Worm (Caenorhabditis elegans) whole organism, L1 larva: ENCODE results near the gene chil-3.

Source experiments
- ama-1 ChIP-seq: fragments of 150-350 bp; optimal IDR thresholded peaks from 2 replicates; lab custom pipeline; 2014
- skn-1 ChIP-seq: fragments of 150-350 bp; optimal IDR thresholded peaks from 2 replicates; lab custom pipeline; 2014; ENCODE audit warnings: missing biosample characterization, missing genetic modification characterization
- unc-62 ChIP-seq: fragments of 150-350 bp; optimal IDR thresholded peaks from 2 replicates; lab custom pipeline; 2014; ENCODE audit warnings: missing biosample characterization, missing genetic modification reagents, missing genetic modification characterization

DNA sequence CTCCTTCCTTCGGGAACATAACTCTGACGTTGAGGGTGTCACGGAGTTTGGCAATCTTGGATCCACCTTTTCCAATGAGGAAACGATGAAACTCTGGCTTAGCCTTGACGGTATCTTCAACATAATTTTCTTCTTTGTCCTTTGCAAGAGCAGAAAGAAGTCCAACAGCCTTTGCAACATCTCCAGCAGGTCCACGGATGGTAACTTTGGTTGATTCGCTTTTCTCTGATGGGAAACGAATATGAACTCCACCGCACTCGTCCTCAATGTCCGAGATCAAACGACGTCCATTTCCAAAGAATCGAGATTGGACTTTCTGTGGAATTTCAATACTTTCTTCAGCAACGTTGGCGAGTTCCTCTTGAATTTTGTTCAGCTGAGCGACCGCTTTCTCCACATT is 27.3 kb upstream of the chil-3 start:
- no peak for TF ChIP-seq unc-62
- no peak for TF ChIP-seq ama-1 (lab: Kevin White, UChicago)
- no peak for TF ChIP-seq skn-1 (tag; lab: Kevin White, UChicago)
